Worm (Caenorhabditis elegans) whole organism, L2 larva: ENCODE measurements around the gene K11H12.3.

Experiments
- C34F6.9 ChIP-seq: fragments of 150-350 bp; optimal IDR thresholded peaks from 2 replicates; lab custom pipeline; 2014; ENCODE audit warnings: missing biosample characterization, missing genetic modification characterization
- Y55F3AM.14 ChIP-seq: fragments of 200-800 bp; sonication (Bioruptor generic); optimal IDR thresholded peaks from 2 replicates; lab custom pipeline; 2018; ENCODE audit warnings: mild to moderate bottlenecking, missing genetic modification characterization, missing compliant biosample characterization
- ZK546.5 ChIP-seq: sonication (generic microtip); optimal IDR thresholded peaks from 2 replicates; lab custom pipeline; 2017; ENCODE audit warnings: missing biosample characterization, missing genetic modification characterization
- alr-1 ChIP-seq: fragments of 150-350 bp; optimal IDR thresholded peaks from 2 replicates; lab custom pipeline; 2014; ENCODE audit warnings: missing biosample characterization, missing genetic modification characterization
- aly-2 ChIP-seq: fragments of 150-350 bp; optimal IDR thresholded peaks from 2 replicates; lab custom pipeline; 2014; ENCODE audit warnings: missing biosample characterization, missing genetic modification characterization
- ama-1 ChIP-seq: fragments of 150-350 bp; optimal IDR thresholded peaks from 2 replicates; lab custom pipeline; 2018; ENCODE audit warnings: inconsistent platforms
- blmp-1 ChIP-seq: sonication (generic microtip); optimal IDR thresholded peaks from 2 replicates; lab custom pipeline; 2017; ENCODE audit warnings: missing genetic modification characterization, mild to moderate bottlenecking, missing compliant biosample characterization, antibody characterized with exemption, moderate library complexity; ENCODE audit not compliant: insufficient read depth
- ceh-16 ChIP-seq: fragments of 150-350 bp; optimal IDR thresholded peaks from 2 replicates; lab custom pipeline; 2014; ENCODE audit warnings: missing biosample characterization, missing genetic modification characterization
- dmd-4 ChIP-seq: sonication (generic microtip); optimal IDR thresholded peaks from 2 replicates; lab custom pipeline; 2017; ENCODE audit warnings: missing biosample characterization, missing genetic modification characterization
- egl-27 ChIP-seq: sonication (generic microtip); optimal IDR thresholded peaks from 3 replicates; lab custom pipeline; 2017; ENCODE audit warnings: missing biosample characterization, missing genetic modification reagents, missing genetic modification characterization
- elt-1 ChIP-seq: fragments of 150-350 bp; optimal IDR thresholded peaks from 2 replicates; lab custom pipeline; 2014; ENCODE audit warnings: missing biosample characterization, missing genetic modification characterization
- gmeb-1 ChIP-seq: fragments of 150-350 bp; optimal IDR thresholded peaks from 2 replicates; lab custom pipeline; 2014; ENCODE audit warnings: missing biosample characterization, missing genetic modification characterization
- lin-11 ChIP-seq: fragments of 150-350 bp; sonication (generic microtip); optimal IDR thresholded peaks from 2 replicates; lab custom pipeline; 2014; ENCODE audit warnings: missing biosample characterization, missing genetic modification characterization, inconsistent platforms, mixed read lengths
- lin-39 ChIP-seq: fragments of 150-350 bp; optimal IDR thresholded peaks from 2 replicates; lab custom pipeline; 2014; ENCODE audit warnings: missing biosample characterization, missing genetic modification reagents, missing genetic modification characterization
- lsy-2 ChIP-seq, 2 experiments: fragments of 150-350 bp in 1 of 2; sonication (generic microtip) in 1 of 2; optimal IDR thresholded peaks; 2 replicates each; lab custom pipeline; 2014 to 2017; ENCODE audit warnings: missing biosample characterization in 2 of 2, missing genetic modification characterization in 2 of 2
- nhr-10 ChIP-seq: sonication (generic microtip); optimal IDR thresholded peaks from 2 replicates; lab custom pipeline; 2017; ENCODE audit warnings: missing biosample characterization, missing genetic modification characterization
- nhr-11 ChIP-seq: fragments of 150-350 bp; optimal IDR thresholded peaks from 2 replicates; lab custom pipeline; 2014; ENCODE audit warnings: missing biosample characterization, missing genetic modification characterization
- nhr-12 ChIP-seq: fragments of 150-350 bp; optimal IDR thresholded peaks from 2 replicates; lab custom pipeline; 2014; ENCODE audit warnings: missing biosample characterization, missing genetic modification characterization
- nhr-129 ChIP-seq: fragments of 150-350 bp; optimal IDR thresholded peaks from 2 replicates; lab custom pipeline; 2014; ENCODE audit warnings: missing biosample characterization, missing genetic modification characterization
- nhr-23 ChIP-seq: fragments of 150-350 bp; optimal IDR thresholded peaks from 2 replicates; lab custom pipeline; 2014; ENCODE audit warnings: missing biosample characterization, missing genetic modification reagents, missing genetic modification characterization
- nhr-25 ChIP-seq: fragments of 150-350 bp; sonication (generic microtip); optimal IDR thresholded peaks from 3 replicates; lab custom pipeline; 2014; ENCODE audit warnings: missing biosample characterization, missing genetic modification characterization
- nhr-6 ChIP-seq: fragments of 150-350 bp; optimal IDR thresholded peaks from 2 replicates; lab custom pipeline; 2014; ENCODE audit warnings: missing biosample characterization, missing genetic modification characterization
- nhr-77 ChIP-seq: fragments of 150-350 bp; optimal IDR thresholded peaks from 2 replicates; lab custom pipeline; 2014; ENCODE audit warnings: missing biosample characterization, missing genetic modification characterization
- sem-4 ChIP-seq: fragments of 150-350 bp; optimal IDR thresholded peaks from 2 replicates; lab custom pipeline; 2014; ENCODE audit warnings: missing biosample characterization, missing genetic modification reagents, missing genetic modification characterization
- skn-1 ChIP-seq: sonication (generic microtip); optimal IDR thresholded peaks from 2 replicates; lab custom pipeline; 2017; ENCODE audit warnings: missing biosample characterization, missing genetic modification characterization
- sma-3 ChIP-seq: sonication (generic microtip); optimal IDR thresholded peaks from 2 replicates; lab custom pipeline; 2016; ENCODE audit warnings: missing genetic modification reagents, missing genetic modification characterization, missing compliant biosample characterization
- snpc-4 ChIP-seq: fragments of 150-350 bp; optimal IDR thresholded peaks from 2 replicates; lab custom pipeline; 2014; ENCODE audit warnings: missing biosample characterization, missing genetic modification characterization
- unc-39 ChIP-seq: fragments of 150-350 bp; optimal IDR thresholded peaks from 2 replicates; lab custom pipeline; 2014; ENCODE audit warnings: missing biosample characterization, missing genetic modification characterization
- unc-55 ChIP-seq: fragments of 150-350 bp; sonication (generic microtip); optimal IDR thresholded peaks from 3 replicates; lab custom pipeline; 2014; ENCODE audit warnings: missing biosample characterization, missing genetic modification reagents, missing genetic modification characterization
- unc-62 ChIP-seq: fragments of 150-350 bp; optimal IDR thresholded peaks from 2 replicates; lab custom pipeline; 2014; ENCODE audit warnings: missing biosample characterization, missing genetic modification reagents, missing genetic modification characterization
- ztf-11 ChIP-seq: sonication (generic microtip); optimal IDR thresholded peaks from 2 replicates; lab custom pipeline; 2017; ENCODE audit warnings: missing biosample characterization, missing genetic modification characterization

The K11H12.3 gene

DNA sequence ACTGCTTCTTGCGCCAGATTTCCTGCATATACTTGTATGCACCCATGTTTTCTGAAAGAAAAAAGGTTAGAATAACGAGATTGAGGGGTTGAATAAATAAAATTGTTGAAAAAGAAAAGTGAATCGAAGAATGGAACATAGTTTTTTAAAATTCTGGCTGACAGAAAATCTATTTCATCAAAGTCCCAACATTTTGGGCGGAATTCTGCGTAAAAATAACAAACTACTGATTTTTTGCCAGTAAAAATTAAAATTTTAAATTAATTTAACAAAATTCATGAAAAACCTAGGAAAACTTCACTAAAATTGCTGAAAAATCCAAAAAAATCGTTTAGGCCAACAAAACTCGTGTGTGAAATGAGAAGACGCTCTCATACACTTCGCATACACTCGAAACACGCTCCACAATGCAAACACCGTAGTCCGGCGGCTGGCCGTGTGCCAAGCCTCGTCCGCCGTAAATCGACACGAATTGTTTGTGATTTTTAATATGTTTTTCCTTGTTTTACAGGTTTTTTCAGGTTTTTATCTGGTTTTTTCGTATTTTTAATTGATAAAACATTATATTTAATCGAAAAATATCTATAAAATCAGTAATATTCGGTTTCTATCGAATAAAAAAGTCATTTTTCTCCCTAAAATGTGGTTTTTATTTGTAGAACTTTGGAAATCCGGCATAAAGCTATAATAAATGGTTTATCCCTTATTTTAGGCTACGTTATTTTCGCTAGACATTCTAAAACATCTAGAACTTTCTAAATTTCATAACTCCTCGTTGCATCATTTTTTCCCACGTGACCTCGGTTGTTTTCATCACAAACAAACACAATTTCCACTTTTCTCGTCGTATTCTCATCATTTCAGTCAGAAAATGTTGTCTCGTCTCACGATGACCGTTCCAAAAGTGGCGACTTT, 18.5 kb downstream of the K11H12.3 start, which contains the start of the genes rpl-15 and K11H12.8 (continued):
- TF ChIP-seq lsy-2 (tag; optimal IDR thresholded peaks at IDR 0.05; lab: Kevin White, UChicago) (peak; percentile 100), alr-1 (no peak), nhr-23 (tag; lab: Kevin White, UChicago) (peak; percentile 39), nhr-77 (tag; lab: Kevin White, UChicago) (peak; percentile 95), nhr-129 (peak; percentile 98)

DNA sequence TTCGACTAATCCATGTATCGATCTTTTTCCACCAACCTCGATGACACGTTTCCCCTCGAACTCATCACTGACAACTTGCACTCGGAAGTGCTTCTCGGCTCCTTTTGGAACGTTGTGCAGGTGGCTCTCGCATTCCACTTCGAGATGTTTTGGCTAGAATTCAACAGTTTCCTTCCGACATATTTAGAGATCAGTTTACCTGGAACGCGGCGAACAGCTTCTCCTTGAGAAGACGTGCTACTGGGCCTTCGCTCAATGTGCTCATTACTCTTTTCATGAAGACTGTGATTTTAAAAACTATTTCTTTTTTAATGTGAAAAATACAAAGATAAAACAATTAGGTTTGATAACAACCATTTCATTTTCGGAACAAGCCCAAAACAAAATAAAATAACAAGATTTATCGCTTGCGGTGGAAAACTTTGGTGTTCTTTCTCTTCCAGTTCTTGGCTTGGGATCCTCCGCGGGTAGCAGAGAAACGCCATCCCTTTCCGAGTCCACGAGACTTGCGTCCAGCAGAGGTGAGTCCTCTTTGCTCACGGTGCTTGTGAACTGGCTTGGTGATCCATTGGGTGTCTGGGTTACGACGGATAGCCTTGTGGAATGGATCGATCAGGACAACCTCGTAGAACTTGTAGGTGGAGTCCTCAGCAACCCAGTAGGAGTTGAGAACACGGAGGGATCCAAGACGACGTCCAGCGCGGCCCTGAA, 20.0 kb downstream of the K11H12.3 start, which contains the start of gene K11H12.1:
Gene K11H12.1, minus strand, starts transcription at position 284 of the 711 bp plus-strand sequence.
- TF ChIP-seq Y55F3AM.14 (GFP tag; lab: Kevin White, UChicago) (no peak), unc-39 (tag; lab: Kevin White, UChicago) (no peak), C34F6.9 (tag; lab: Kevin White, UChicago) (no peak), unc-55 (GFP tag; lab: Kevin White, UChicago) (no peak), elt-1 (tag; lab: Kevin White, UChicago) (no peak), nhr-10 (tag; lab: Kevin White, UChicago) (no peak)

DNA sequence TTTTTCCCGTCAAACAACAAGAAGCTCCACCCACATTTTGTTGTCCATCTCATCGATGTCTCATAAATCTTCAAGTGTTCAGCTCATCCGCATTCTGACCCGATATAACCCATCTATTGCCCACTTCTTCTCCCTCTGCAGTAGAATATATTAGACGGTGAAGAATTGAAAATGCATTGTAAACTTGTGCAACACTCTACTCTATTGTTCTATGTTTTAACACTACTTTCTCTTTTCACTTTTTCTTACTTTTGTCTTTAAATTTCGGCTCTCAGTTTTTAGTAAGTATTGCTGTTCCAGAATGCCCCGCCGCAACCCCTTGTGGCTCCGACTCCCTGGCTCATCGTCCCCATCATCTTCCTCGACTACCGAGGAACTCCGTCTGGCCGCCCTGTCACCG, 23.9 kb downstream of the K11H12.3 start, which contains the start of gene K11H12.9:
Gene K11H12.9, plus strand, starts transcription at position 301 of the 400 bp plus-strand sequence.
- no peak for TF ChIP-seq unc-62 (GFP tag; lab: Kevin White, UChicago)
- no peak for TF ChIP-seq ama-1
- TF ChIP-seq blmp-1 (tag; lab: Kevin White, UChicago) = no peak

DNA sequence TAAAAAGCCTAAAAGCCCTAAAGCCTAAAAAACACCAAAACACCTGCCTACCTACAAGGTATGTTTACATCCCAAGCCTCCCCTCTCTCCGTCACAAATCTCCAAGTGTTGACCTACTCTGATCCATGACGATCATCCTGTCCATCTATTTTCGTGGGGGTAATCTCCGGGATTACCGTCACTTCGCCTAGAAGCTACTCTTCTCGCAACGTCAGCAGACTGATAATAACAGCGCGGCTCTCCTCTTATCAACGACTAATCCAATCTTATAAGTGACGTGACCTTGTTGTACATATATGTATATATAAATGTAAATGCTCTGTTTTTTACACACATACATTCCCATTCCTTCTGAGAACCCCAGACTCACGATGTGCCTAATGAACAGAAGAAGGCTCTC, 24.9 kb downstream of the K11H12.3 start:
- TF ChIP-seq unc-39 (tag; lab: Kevin White, UChicago) (no peak), sma-3 (GFP tag; lab: Kevin White, UChicago) (no peak), lin-11 (tag; lab: Kevin White, UChicago) (no peak), ztf-11 (tag; lab: Kevin White, UChicago) (no peak), ama-1 (no peak), ceh-16 (no peak), ZK546.5 (tag; lab: Kevin White, UChicago) (no peak), nhr-25 (no peak), lin-39 (no peak), snpc-4 (tag; lab: Kevin White, UChicago) (no peak), C34F6.9 (tag; lab: Kevin White, UChicago) (no peak), skn-1 (tag; lab: Kevin White, UChicago) (no peak), aly-2 (no peak), nhr-12 (tag; lab: Kevin White, UChicago) (no peak), blmp-1 (tag; lab: Kevin White, UChicago) (no peak), gmeb-1 (no peak), Y55F3AM.14 (GFP tag; lab: Kevin White, UChicago) (no peak), egl-27 (tag; lab: Kevin White, UChicago) (no peak), dmd-4 (tag; lab: Kevin White, UChicago) (no peak), alr-1 (no peak)

DNA sequence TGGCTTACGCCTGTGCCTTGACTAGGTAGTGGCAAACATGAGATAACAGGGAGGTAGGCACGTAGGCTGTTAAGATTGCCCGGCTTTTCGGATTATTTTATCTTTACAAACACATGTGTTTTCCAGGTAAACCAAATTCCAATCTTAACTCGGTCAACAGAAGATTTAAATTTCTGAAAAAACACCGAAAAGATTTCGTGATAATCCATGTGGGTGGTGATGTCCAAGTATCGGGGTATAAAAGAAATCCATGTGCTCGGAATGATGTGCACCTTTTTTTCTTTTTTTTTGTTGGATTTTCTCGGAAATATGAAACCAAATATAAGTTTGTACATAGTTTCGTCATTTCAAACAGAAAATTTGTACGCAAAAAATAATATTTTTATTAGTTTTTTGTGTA, 29.8 kb downstream of the K11H12.3 start:
- TF ChIP-seq nhr-129 = no peak

DNA sequence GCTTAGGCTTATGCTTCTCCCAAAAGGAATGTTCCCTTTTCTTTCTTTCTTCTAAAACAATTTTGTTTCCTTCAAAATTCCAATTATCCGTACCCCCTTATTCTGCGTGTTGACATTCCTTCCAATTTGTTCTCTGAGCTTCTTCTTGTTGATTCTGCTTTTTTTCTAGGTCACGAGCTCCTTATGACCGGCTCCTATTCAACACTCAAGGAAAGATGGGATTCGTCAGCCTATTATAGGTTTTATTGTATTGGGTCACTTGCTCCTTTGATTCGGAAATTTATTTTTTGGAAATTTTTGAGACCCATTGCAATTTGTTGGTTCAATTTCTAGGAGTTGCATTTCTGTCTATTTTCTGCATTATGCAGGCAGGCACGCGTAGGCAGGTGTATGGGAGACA, 34.1 kb downstream of the K11H12.3 start:
- TF ChIP-seq nhr-23 (tag; lab: Kevin White, UChicago) (no peak), gmeb-1 (no peak), nhr-6 (tag; lab: Kevin White, UChicago) (no peak), nhr-10 (tag; lab: Kevin White, UChicago) (no peak), nhr-11 (tag; lab: Kevin White, UChicago) (no peak), lsy-2 (tag; optimal IDR thresholded peaks at IDR 0.05; lab: Kevin White, UChicago) (no peak), blmp-1 (tag; lab: Kevin White, UChicago) (no peak), Y55F3AM.14 (GFP tag; lab: Kevin White, UChicago) (no peak), sem-4 (tag; lab: Kevin White, UChicago) (no peak), nhr-25 (no peak)
